Worm (Caenorhabditis elegans) whole organism, L1 larva: ENCODE measurements around the gene ctg-2.

Experiments
- C04F5.9 ChIP-seq: sonication (generic microtip); optimal IDR thresholded peaks from 2 replicates; lab custom pipeline; 2016; ENCODE audit warnings: missing genetic modification characterization, missing compliant biosample characterization
- C16A3.4 ChIP-seq: fragments of 150-350 bp; optimal IDR thresholded peaks from 2 replicates; lab custom pipeline; 2014; ENCODE audit warnings: missing biosample characterization, missing genetic modification characterization
- Y116A8C.19 ChIP-seq: sonication (generic microtip); optimal IDR thresholded peaks from 2 replicates; lab custom pipeline; 2016; ENCODE audit warnings: missing compliant biosample characterization, missing genetic modification characterization, borderline replicate concordance
- aha-1 ChIP-seq: fragments of 150-350 bp; optimal IDR thresholded peaks from 2 replicates; lab custom pipeline; 2014; ENCODE audit warnings: missing biosample characterization, missing genetic modification characterization
- blmp-1 ChIP-seq: fragments of 150-350 bp; optimal IDR thresholded peaks from 2 replicates; lab custom pipeline; 2014; ENCODE audit warnings: missing biosample characterization, missing genetic modification characterization
- efl-1 ChIP-seq, 4 experiments: fragments of 150-350 bp; optimal IDR thresholded peaks in 3 of 4; peaks in 1 of 4; 1 replicate in 1 of 4; 2 replicates in 3 of 4; lab custom pipeline; 2014; ENCODE audit warnings: missing biosample characterization in 2 of 4, missing genetic modification characterization in 2 of 4, missing genetic modification reagents in 2 of 4
- efl-3 ChIP-seq: fragments of 200-800 bp; sonication (Bioruptor generic); optimal IDR thresholded peaks from 2 replicates; lab custom pipeline; 2018; ENCODE audit warnings: mild to moderate bottlenecking, missing genetic modification characterization, missing compliant biosample characterization
- elt-3 ChIP-seq, 6 experiments: fragments of 150-350 bp in 1 of 6; sonication (generic microtip); optimal IDR thresholded peaks; 2 replicates each; lab custom pipeline; 2017 to 2018; ENCODE audit warnings: missing biosample characterization in 6 of 6, missing genetic modification characterization in 6 of 6, inconsistent platforms in 1 of 6
- ets-5 ChIP-seq: fragments of 200-800 bp; sonication (Bioruptor generic); IDR thresholded peaks from 2 replicates; pipeline ENCODE4 v1.3.6; 2022; ENCODE audit warnings: missing genetic modification characterization, missing compliant biosample characterization
- fkh-4 ChIP-seq: sonication (generic microtip); optimal IDR thresholded peaks from 2 replicates; lab custom pipeline; 2016; ENCODE audit warnings: missing compliant biosample characterization, missing genetic modification characterization, borderline replicate concordance
- fos-1 ChIP-seq: fragments of 150-350 bp; optimal IDR thresholded peaks from 2 replicates; lab custom pipeline; 2014; ENCODE audit warnings: missing biosample characterization, missing genetic modification characterization
- hpl-2 ChIP-seq: fragments of 150-350 bp; optimal IDR thresholded peaks from 2 replicates; lab custom pipeline; 2014; ENCODE audit warnings: missing biosample characterization, missing genetic modification reagents, missing genetic modification characterization
- irx-1 ChIP-seq: sonication (generic microtip); optimal IDR thresholded peaks from 2 replicates; lab custom pipeline; 2016; ENCODE audit warnings: missing genetic modification characterization, missing compliant biosample characterization
- isw-1 ChIP-seq: fragments of 200-800 bp; sonication (Bioruptor generic); IDR thresholded peaks from 2 replicates; pipeline ENCODE4 v1.3.6; 2022; ENCODE audit warnings: missing genetic modification characterization, missing compliant biosample characterization
- jun-1 ChIP-seq: fragments of 150-350 bp; optimal IDR thresholded peaks from 2 replicates; lab custom pipeline; 2014; ENCODE audit warnings: missing biosample characterization, missing genetic modification reagents, missing genetic modification characterization
- lin-14 ChIP-seq: fragments of 200-800 bp; sonication (Bioruptor generic); optimal IDR thresholded peaks from 2 replicates; lab custom pipeline; 2018; ENCODE audit warnings: mild to moderate bottlenecking, missing genetic modification characterization, moderate library complexity, missing compliant biosample characterization
- lin-15B ChIP-seq: fragments of 150-350 bp; sonication (generic microtip); optimal IDR thresholded peaks from 3 replicates; lab custom pipeline; 2014; ENCODE audit warnings: missing biosample characterization, missing genetic modification characterization
- lin-39 ChIP-seq: fragments of 150-350 bp; optimal IDR thresholded peaks from 2 replicates; lab custom pipeline; 2014; ENCODE audit warnings: missing biosample characterization, missing genetic modification reagents, missing genetic modification characterization
- lsy-2 ChIP-seq, 2 experiments: fragments of 150-350 bp; optimal IDR thresholded peaks; 2 replicates each; lab custom pipeline; 2014; ENCODE audit warnings: missing biosample characterization in 2 of 2, missing genetic modification characterization in 2 of 2
- mdl-1 ChIP-seq, 2 experiments: fragments of 150-350 bp; optimal IDR thresholded peaks; 2 replicates each; lab custom pipeline; 2014 to 2017; ENCODE audit warnings: missing biosample characterization in 2 of 2, missing genetic modification characterization in 2 of 2, inconsistent platforms in 1 of 2
- mef-2 ChIP-seq: fragments of 150-350 bp; optimal IDR thresholded peaks from 2 replicates; lab custom pipeline; 2014; ENCODE audit warnings: missing biosample characterization, missing genetic modification characterization
- mep-1 ChIP-seq: fragments of 150-350 bp; optimal IDR thresholded peaks from 2 replicates; lab custom pipeline; 2014; ENCODE audit warnings: missing biosample characterization, missing genetic modification characterization
- nhr-19 ChIP-seq: fragments of 200-800 bp; sonication (Bioruptor generic); conservative IDR thresholded peaks from 2 replicates; pipeline ENCODE4 v1.3.6; 2022; ENCODE audit warnings: missing genetic modification characterization, missing compliant biosample characterization
- nhr-20 ChIP-seq: sonication (generic microtip); optimal IDR thresholded peaks from 2 replicates; lab custom pipeline; 2016; ENCODE audit warnings: mild to moderate bottlenecking, missing genetic modification characterization, missing compliant biosample characterization
- nhr-237 ChIP-seq: fragments of 150-350 bp; optimal IDR thresholded peaks from 2 replicates; lab custom pipeline; 2014; ENCODE audit warnings: missing biosample characterization, missing genetic modification characterization
- nhr-28 ChIP-seq: fragments of 150-350 bp; optimal IDR thresholded peaks from 2 replicates; lab custom pipeline; 2014; ENCODE audit warnings: missing biosample characterization, missing genetic modification characterization
- nhr-47 ChIP-seq: sonication (generic microtip); optimal IDR thresholded peaks from 2 replicates; lab custom pipeline; 2016; ENCODE audit warnings: mild to moderate bottlenecking, missing genetic modification characterization, moderate library complexity, missing compliant biosample characterization
- nhr-71 ChIP-seq: sonication (generic microtip); optimal IDR thresholded peaks from 2 replicates; lab custom pipeline; 2016; ENCODE audit warnings: mild to moderate bottlenecking, missing genetic modification characterization, moderate library complexity, missing compliant biosample characterization
- nhr-85 ChIP-seq: sonication (generic microtip); peaks from one replicate; lab custom pipeline; 2016; ENCODE audit warnings: missing genetic modification characterization, inconsistent platforms, missing compliant biosample characterization
- pax-3 ChIP-seq: fragments of 200-800 bp; sonication (Bioruptor generic); optimal IDR thresholded peaks from 2 replicates; lab custom pipeline; 2018; ENCODE audit warnings: mild to moderate bottlenecking, missing genetic modification characterization, moderate library complexity, missing compliant biosample characterization
- pqm-1 ChIP-seq: sonication (generic microtip); optimal IDR thresholded peaks from 3 replicates; lab custom pipeline; 2017; ENCODE audit warnings: missing biosample characterization, missing genetic modification characterization
- skn-1 ChIP-seq: fragments of 150-350 bp; optimal IDR thresholded peaks from 2 replicates; lab custom pipeline; 2014; ENCODE audit warnings: missing biosample characterization, missing genetic modification characterization
- snu-23 ChIP-seq: sonication (generic microtip); optimal IDR thresholded peaks from 2 replicates; lab custom pipeline; 2016; ENCODE audit warnings: missing genetic modification characterization, missing compliant biosample characterization
- unc-130 ChIP-seq: fragments of 150-350 bp; optimal IDR thresholded peaks from 2 replicates; lab custom pipeline; 2017; ENCODE audit warnings: missing biosample characterization, missing genetic modification characterization, inconsistent platforms
- zag-1 ChIP-seq: fragments of 150-350 bp; optimal IDR thresholded peaks from 2 replicates; lab custom pipeline; 2014; ENCODE audit warnings: missing biosample characterization, missing genetic modification characterization
- ztf-4 ChIP-seq: fragments of 150-350 bp; optimal IDR thresholded peaks from 2 replicates; lab custom pipeline; 2014; ENCODE audit warnings: missing biosample characterization, missing genetic modification characterization

The ctg-2 gene

ce11 chrII:8525133-8525736 is 10.4 kb downstream of the ctg-2 start, which contains the start of the genes prp-9 and mrps-18B (continued):
- TF ChIP-seq snu-23, result peak; percentile 60
- TF ChIP-seq nhr-20 (tag; lab: Kevin White, UChicago), result peak; percentile 35
- peak; percentile 53 for TF ChIP-seq C16A3.4
- peak; percentile 9; the same call in 1 of the 2 replicates for TF ChIP-seq nhr-19 (GFP tag; lab: Robert Waterston, UW)
- TF ChIP-seq ztf-4 (tag; lab: Kevin White, UChicago), result no peak
- no peak for TF ChIP-seq irx-1 (tag; lab: Kevin White, UChicago)
- TF ChIP-seq pax-3 (tag; lab: Kevin White, UChicago), result no peak
- TF ChIP-seq, all 84 proteins: peak for 23

- TF ChIP-seq fos-1 (tag; lab: Kevin White, UChicago) (no peak), lin-14 (GFP tag; lab: Kevin White, UChicago) (peak; percentile 2), nhr-237 (no peak), lin-15B (tag; lab: Kevin White, UChicago) (no peak), ztf-4 (tag; lab: Kevin White, UChicago) (no peak), efl-3 (GFP tag; lab: Kevin White, UChicago) (no peak), mef-2 (tag; lab: Kevin White, UChicago) (no peak), elt-3 (tag; optimal IDR thresholded peaks at IDR 0.05; lab: Kevin White, UChicago) (peak in 1 of 6 experiments; percentile 29), mdl-1 (tag; optimal IDR thresholded peaks at IDR 0.05; lab: Kevin White, UChicago) (no peak), hpl-2 (GFP tag; lab: Kevin White, UChicago) (no peak), skn-1 (no peak), nhr-71 (tag; lab: Kevin White, UChicago) (no peak), isw-1 (GFP tag; lab: Robert Waterston, UW) (no peak), aha-1 (tag; lab: Kevin White, UChicago) (no peak), fkh-4 (no peak), Y116A8C.19 (no peak), zag-1 (tag; lab: Kevin White, UChicago) (no peak), pqm-1 (tag; lab: Kevin White, UChicago) (no peak), nhr-28 (no peak), ets-5 (GFP tag; lab: Robert Waterston, UW) (no peak), lsy-2 (tag; optimal IDR thresholded peaks at IDR 0.05; lab: Kevin White, UChicago) (peak in 1 of 2 experiments; percentile 13), unc-130 (tag; lab: Kevin White, UChicago) (no peak), jun-1 (tag; lab: Kevin White, UChicago) (no peak), nhr-19 (GFP tag; lab: Robert Waterston, UW) (no peak), snu-23 (peak; percentile 13), lin-39 (tag; lab: Kevin White, UChicago) (no peak), nhr-85 (tag; lab: Kevin White, UChicago) (peak; percentile 60), nhr-47 (no peak), mep-1 (tag; lab: Kevin White, UChicago) (peak; percentile 9), blmp-1 (tag; lab: Kevin White, UChicago) (peak; percentile 75)
Measured at ce11 chrII:8529176-8529698, 14.4 kb downstream of the ctg-2 start.

- TF ChIP-seq C04F5.9 (tag; lab: Kevin White, UChicago), result no peak
- TF ChIP-seq blmp-1 (tag; lab: Kevin White, UChicago), result peak; percentile 11
- no peak for TF ChIP-seq efl-1 (optimal IDR thresholded peaks at IDR 0.05; lab: Kevin White, UChicago)
- TF ChIP-seq efl-1 (GFP tag; optimal IDR thresholded peaks at IDR 0.05 in 1 of 2; lab: Kevin White, UChicago), result peak in 1 of 2 experiments; percentile 54
- TF ChIP-seq lin-15B (tag; lab: Kevin White, UChicago), result no peak
- TF ChIP-seq, all 84 proteins: peak for 2
Measured at ce11 chrII:8531181-8531759, 16.4 kb downstream of the ctg-2 start, which contains the start of gene gldi-7. Gene gldi-7, minus strand, starts transcription at chrII:8531222.
